Worm (Caenorhabditis elegans): ENCODE results near the gene fcho-1.

Gene fcho-1

DNA sequence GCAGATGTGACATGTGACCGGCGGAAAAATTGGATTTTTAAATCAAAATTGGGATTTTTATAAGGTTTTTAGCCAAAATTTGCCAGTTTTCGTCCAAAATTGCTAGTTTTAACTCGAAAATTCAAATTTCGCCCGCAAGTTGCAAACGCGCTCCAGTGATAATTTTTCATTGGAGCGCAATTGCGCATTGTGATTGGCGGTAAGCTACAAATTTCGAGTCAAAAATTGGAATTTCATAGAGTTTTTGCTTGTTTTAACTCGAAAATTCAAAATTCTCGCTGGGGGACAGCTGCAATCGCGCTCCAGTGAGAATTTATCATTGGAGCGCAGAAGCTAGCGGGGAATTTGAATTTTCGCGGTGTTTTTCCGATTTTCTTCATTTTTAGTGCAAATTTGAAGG is 59.0 kb downstream of the fcho-1 start:
- TF ChIP-seq ces-1 (GFP tag; optimal IDR thresholded peaks at IDR 0.05): no peak

Data from whole organism, L1 larva.